Fruit fly (Drosophila melanogaster) whole organism, prepupa: ENCODE data around the gene TwdlP.

Experiments
- CG11294 ChIP-seq: fragments of 200-800 bp; sonication (Bioruptor generic); IDR thresholded peaks from 2 replicates; pipeline ENCODE4 v1.3.6; 2022; ENCODE audit warnings: missing biosample characterization, missing genetic modification characterization
- CG34406 ChIP-seq: fragments of 200-800 bp; sonication (Bioruptor generic); optimal IDR thresholded peaks from 3 replicates; lab custom pipeline; 2016; ENCODE audit warnings: missing biosample characterization, missing genetic modification characterization
- CG6792 ChIP-seq: fragments of 200-800 bp; sonication (Bioruptor generic); optimal IDR thresholded peaks from 3 replicates; lab custom pipeline; 2016; ENCODE audit warnings: missing biosample characterization, missing genetic modification characterization
- CG8632 ChIP-seq: fragments of 200-800 bp; sonication (Bioruptor generic); optimal IDR thresholded peaks from 3 replicates; lab custom pipeline; 2016; ENCODE audit warnings: missing biosample characterization, missing genetic modification characterization
- Ets21C ChIP-seq: fragments of 200-800 bp; sonication (Bioruptor generic); optimal IDR thresholded peaks from 3 replicates; lab custom pipeline; 2016; ENCODE audit warnings: missing biosample characterization, missing genetic modification characterization
- Hr38 ChIP-seq: sonication (Bioruptor generic); optimal IDR thresholded peaks from 2 replicates; lab custom pipeline; 2016; ENCODE audit warnings: missing biosample characterization, missing genetic modification characterization
- Lpt ChIP-seq: fragments of 200-800 bp; sonication (Bioruptor generic); optimal IDR thresholded peaks from 3 replicates; lab custom pipeline; 2016; ENCODE audit warnings: missing biosample characterization, missing genetic modification characterization
- achi ChIP-seq: fragments of 200-800 bp; sonication (Bioruptor generic); optimal IDR thresholded peaks from 3 replicates; lab custom pipeline; 2016; ENCODE audit warnings: missing biosample characterization, missing genetic modification characterization
- eg ChIP-seq: fragments of 200-800 bp; sonication (Bioruptor generic); IDR thresholded peaks from 3 replicates; pipeline ENCODE4 v1.3.6; 2022; ENCODE audit warnings: missing biosample characterization, missing genetic modification characterization
- fd59A ChIP-seq: fragments of 200-800 bp; sonication (Bioruptor generic); optimal IDR thresholded peaks from 2 replicates; lab custom pipeline; 2017; ENCODE audit warnings: missing biosample characterization, mild to moderate bottlenecking, missing genetic modification characterization, missing genetic modification reagents
- lz ChIP-seq: fragments of 200-800 bp; sonication (Bioruptor generic); optimal IDR thresholded peaks from 3 replicates; lab custom pipeline; 2016; ENCODE audit warnings: missing biosample characterization, missing genetic modification characterization
- net ChIP-seq: fragments of 200-800 bp; sonication (Bioruptor generic); optimal IDR thresholded peaks from 3 replicates; lab custom pipeline; 2016; ENCODE audit warnings: missing biosample characterization, missing genetic modification characterization
- spab ChIP-seq: fragments of 200-800 bp; sonication (Bioruptor generic); optimal IDR thresholded peaks from 2 replicates; lab custom pipeline; 2017; ENCODE audit warnings: missing biosample characterization, mild to moderate bottlenecking, missing genetic modification characterization, missing genetic modification reagents

DNA sequence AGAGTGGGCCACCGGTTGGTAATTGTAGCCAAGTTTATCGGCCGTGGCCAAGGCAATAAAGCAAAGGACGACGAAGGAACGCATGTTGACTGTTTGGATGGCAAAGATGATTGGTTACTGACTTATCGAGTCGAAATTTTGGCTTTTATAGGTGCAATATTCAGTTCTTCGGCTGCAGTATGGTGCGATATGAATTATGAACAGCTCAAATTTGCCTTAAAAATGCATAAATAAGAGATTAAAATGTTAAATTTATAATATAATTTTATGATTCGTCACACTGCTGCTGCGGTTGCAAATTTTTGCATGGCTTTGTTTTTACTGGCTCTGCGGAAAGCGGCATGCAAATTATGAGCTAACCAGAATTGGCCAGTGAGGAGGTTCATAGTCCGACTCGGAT is 7.5 kb upstream of the TwdlP start, which contains the start of gene TwdlK:
- TF ChIP-seq Lpt (GFP tag; lab: Kevin White, UChicago) (no peak), fd59A (GFP tag; lab: Kevin White, UChicago) (no peak), CG8632 (GFP tag; lab: Kevin White, UChicago) (no peak), Hr38 (GFP tag; lab: Kevin White, UChicago) (no peak), eg (GFP tag; lab: Robert Waterston, UW) (no peak), net (GFP tag; lab: Kevin White, UChicago) (no peak), Ets21C (GFP tag; lab: Kevin White, UChicago) (no peak), CG34406 (no peak), lz (GFP tag; lab: Kevin White, UChicago) (no peak), spab (no peak), CG11294 (GFP tag; lab: Robert Waterston, UW) (no peak), achi (GFP tag; lab: Kevin White, UChicago) (no peak), CG6792 (GFP tag; lab: Kevin White, UChicago) (no peak)
